Fruit fly (Drosophila melanogaster) Kc167 (cell line): ENCODE data around the gene grp.
A peak's percentile ranks its signal among the peaks of the same experiment; 100 is the strongest.

ENCODE experiments used
- Myc ChIP-seq: fragments of >200 bp; optimal IDR thresholded peaks from 2 replicates; lab custom pipeline; 2017; ENCODE audit warnings: missing external identifiers
- Sin3A ChIP-seq: fragments of >200 bp; optimal IDR thresholded peaks from 2 replicates; lab custom pipeline; 2018; ENCODE audit warnings: missing external identifiers
- h ChIP-seq: fragments of >200 bp; optimal IDR thresholded peaks from 3 replicates; lab custom pipeline; 2018; ENCODE audit warnings: missing external identifiers
- insv ChIP-seq: fragments of >200 bp; optimal IDR thresholded peaks from 3 replicates; lab custom pipeline; 2018; ENCODE audit warnings: missing external identifiers
- psq ChIP-seq: fragments of >200 bp; optimal IDR thresholded peaks from 2 replicates; lab custom pipeline; 2017; ENCODE audit warnings: missing external identifiers
- ttk ChIP-seq: sonication (Bioruptor generic); optimal IDR thresholded peaks from 2 replicates; lab custom pipeline; 2017; ENCODE audit warnings: missing external identifiers

The grp gene

DNA sequence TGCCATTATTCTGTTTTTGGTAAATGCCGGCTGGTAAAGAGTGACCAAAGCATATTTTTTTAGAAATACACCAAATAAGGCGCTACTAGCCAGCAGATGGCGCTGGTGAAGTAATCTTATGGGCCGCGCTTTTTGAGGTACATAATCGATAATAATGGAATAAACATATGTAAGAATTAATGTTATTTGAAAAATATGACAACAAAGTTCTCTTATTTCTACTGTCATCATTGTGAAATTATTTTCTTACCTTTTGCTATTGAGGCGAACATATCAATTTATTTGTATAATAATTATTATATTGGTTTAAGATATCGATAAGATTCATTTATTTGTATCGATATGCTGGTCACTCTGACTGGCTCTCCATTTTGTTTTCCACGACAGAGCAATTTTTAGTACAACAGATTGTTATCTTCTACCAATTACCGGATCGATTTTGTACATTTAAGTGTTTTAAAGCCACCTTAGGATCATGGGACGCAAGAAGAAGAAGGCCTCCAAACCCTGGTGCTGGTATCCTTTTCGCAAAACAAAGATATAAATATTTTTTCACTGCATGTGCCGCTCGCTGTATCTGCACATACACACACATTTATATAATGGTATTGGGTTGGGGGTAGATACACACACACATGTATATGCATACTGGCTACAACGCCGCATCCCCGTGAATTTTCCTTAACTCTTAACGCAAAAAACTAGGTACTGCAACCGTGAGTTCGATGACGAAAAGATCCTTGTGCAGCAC is 63.4 kb downstream of the grp start, which contains the start of the genes LSm7 and BuGZ:
TSS of gene LSm7 (minus strand) at position 46 of the 751 bp plus-strand sequence.
TSS of gene BuGZ (plus strand) at position 351 of the 751 bp plus-strand sequence.
- no peak for TF ChIP-seq Myc (lab: Kevin White, UChicago)
- peak; percentile 36 for TF ChIP-seq h (lab: Kevin White, UChicago)
- TF ChIP-seq insv (lab: Kevin White, UChicago) = no peak

DNA sequence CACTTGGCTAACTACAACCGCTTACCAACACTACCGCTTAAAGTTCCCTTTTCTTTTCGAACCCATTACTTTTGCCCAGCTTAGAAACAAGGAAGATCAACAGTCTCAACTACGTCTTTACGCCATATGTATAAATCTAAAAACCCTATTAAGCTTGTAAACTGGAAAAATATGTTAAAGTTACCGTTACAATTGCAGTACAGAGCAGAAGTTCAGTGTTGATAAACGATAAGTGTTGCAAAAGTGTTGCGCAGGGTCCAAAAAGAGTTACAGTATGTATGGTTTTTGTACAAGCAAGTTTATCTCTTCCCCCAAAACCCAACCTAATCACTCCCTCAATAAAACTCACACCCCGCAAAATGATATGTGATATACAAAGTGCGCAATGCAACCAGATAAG is 67.3 kb downstream of the grp start:
- no peak for TF ChIP-seq h (lab: Kevin White, UChicago)
- no peak for TF ChIP-seq ttk (lab: Kevin White, UChicago)
- TF ChIP-seq psq = no peak
- no peak for TF ChIP-seq Sin3A (lab: Kevin White, UChicago)
- TF ChIP-seq Myc (lab: Kevin White, UChicago) = no peak
- TF ChIP-seq insv (lab: Kevin White, UChicago) = no peak
